Worm (Caenorhabditis elegans) whole organism, L4/young adult: Measurements from ENCODE around the gene T03D8.6.
A peak's percentile ranks its signal among the peaks of the same experiment; 100 is the strongest.

Source experiments
- W03F9.2 ChIP-seq: fragments of 150-350 bp; optimal IDR thresholded peaks from 2 replicates; lab custom pipeline; 2014; ENCODE audit warnings: missing biosample characterization, missing genetic modification characterization
- dao-5 ChIP-seq: sonication (generic microtip); optimal IDR thresholded peaks from 2 replicates; lab custom pipeline; 2016; ENCODE audit warnings: missing genotype, missing genetic modification characterization, moderate library complexity, missing compliant biosample characterization
- him-1 ChIP-seq: sonication (generic microtip); optimal IDR thresholded peaks from 2 replicates; lab custom pipeline; 2016; ENCODE audit warnings: missing genotype, missing genetic modification reagents, missing genetic modification characterization, missing compliant biosample characterization

T03D8.6 gene

DNA sequence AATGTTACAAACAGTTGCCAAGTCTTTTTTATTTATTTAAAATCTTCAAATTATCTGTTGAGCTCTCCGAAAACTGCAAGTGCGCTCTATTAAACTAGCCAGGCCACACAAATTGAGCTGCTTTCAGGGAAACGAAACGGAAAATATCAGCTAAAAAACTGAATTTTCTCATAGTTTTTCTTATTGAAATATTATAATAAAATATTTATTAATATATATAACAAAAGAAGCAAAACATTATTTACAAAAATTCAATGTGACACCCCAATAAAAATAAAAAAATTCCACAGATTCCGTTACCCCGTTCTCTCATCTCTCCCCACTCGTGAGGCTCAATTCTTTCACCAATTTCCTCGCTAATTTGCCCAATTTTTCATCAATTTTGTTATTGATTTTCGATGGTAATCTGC, 12.4 kb upstream of the T03D8.6 start:
- no peak for TF ChIP-seq dao-5 (tag; lab: Kevin White, UChicago)
- no peak for TF ChIP-seq W03F9.2 (tag; lab: Kevin White, UChicago)

DNA sequence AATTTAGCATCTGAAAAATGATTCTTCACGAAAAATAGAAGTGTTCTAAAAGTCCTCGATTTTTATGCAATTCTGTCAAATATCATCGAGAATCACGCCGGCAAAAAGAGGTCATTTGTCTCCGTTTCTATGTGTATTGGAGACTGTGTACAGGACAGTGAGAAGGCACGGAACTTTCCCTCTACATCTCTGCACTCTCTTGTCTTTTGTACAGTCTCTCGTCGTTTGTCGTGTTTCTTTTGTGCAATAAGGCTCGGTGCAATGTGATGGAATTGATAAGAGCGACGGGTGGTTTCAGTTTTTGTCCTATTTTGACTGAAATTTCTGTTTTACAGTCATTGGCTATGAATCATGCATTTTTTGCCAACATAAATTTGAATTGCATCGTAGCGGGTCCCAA, 11.7 kb upstream of the T03D8.6 start:
- TF ChIP-seq W03F9.2 (tag; lab: Kevin White, UChicago) (no peak), him-1 (tag; lab: Kevin White, UChicago) (no peak), dao-5 (tag; lab: Kevin White, UChicago) (no peak)

DNA sequence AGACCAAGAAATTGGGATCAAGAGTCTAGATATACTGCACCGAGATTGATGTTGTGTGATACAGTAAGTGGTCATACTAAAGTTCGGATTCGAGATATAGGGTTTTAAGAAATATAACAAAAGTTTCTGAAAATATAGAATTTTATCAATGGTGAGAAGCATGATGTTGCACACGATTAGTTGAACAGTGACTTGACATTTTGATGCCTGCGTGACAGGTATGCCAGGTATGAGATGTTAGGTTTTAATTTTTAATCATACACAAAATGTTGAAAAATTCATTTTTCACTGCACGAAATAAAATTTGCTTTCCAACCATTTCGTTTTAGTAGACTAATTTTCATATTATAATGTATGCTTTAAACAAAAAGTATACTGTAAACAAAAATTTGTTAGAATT, 10.3 kb upstream of the T03D8.6 start:
- no peak for TF ChIP-seq W03F9.2 (tag; lab: Kevin White, UChicago)
- TF ChIP-seq him-1 (tag; lab: Kevin White, UChicago): no peak
- no peak for TF ChIP-seq dao-5 (tag; lab: Kevin White, UChicago)

DNA sequence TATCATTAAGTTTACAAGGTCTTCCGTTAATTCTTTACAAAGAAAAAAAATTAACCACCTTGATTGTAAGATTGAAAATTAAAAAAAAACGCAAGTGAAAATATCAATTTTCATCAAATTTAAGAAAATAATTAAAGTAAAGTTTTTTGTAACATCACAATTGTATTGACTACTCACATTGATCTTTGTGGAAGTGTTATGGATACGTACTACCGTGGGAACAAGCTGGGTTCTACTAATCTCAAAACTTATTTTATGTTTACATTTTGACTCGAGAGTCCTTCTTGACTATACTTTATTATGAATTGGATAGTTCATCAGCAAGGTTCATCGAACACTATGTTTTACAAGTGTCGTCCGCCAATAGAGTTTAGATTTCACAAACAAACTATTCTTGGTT, 9.4 kb upstream of the T03D8.6 start, which contains the start of gene num-1:
num-1 (plus strand) TSS at position 301 of the 400 bp plus-strand sequence.
- no peak for TF ChIP-seq W03F9.2 (tag; lab: Kevin White, UChicago)
- TF ChIP-seq dao-5 (tag; lab: Kevin White, UChicago): no peak
- no peak for TF ChIP-seq him-1 (tag; lab: Kevin White, UChicago)

DNA sequence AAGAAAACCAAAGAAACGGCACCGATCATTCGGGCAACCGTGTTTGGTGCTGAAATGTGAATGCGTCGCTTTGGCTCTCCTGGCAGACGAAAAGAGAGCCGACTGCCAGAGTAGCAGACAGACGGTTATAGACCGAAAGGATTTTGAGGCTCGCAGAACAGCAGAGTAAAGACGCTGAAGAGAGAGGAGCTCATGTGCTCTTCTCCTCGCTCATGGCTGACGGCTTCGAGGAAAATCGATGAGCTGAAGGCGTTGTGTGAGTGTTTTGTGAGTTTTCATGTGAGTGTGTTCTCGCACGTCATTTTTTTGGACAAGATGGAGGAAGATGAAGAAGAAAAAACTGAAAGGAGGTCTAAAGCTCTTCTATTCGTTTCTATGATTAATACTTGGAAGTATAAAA, 8.7 kb upstream of the T03D8.6 start, which contains the start of gene sbt-1:
sbt-1 (minus strand) TSS at position 62 of the 400 bp plus-strand sequence.
- no peak for TF ChIP-seq W03F9.2 (tag; lab: Kevin White, UChicago)
- TF ChIP-seq him-1 (tag; lab: Kevin White, UChicago): peak; percentile 40
- no peak for TF ChIP-seq dao-5 (tag; lab: Kevin White, UChicago)

DNA sequence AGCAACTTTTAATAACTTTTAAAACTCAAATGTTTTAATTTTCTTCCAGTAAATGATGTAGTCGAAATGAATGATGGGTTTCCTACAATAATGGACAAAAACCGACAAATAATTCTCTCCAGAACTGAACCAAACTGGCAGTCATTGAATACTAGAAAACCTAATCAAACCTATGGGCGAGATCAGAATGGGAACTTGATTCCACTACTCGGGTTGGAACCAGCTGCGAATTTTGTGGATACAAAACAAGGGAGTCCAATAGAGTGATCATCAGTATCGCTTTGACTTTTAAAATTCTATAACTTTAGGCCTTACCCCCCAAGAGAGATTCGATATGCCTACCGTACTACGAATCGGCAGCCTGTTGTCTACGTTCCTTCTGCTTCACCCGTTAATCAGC, 6.5 kb upstream of the T03D8.6 start:
- no peak for TF ChIP-seq W03F9.2 (tag; lab: Kevin White, UChicago)
- no peak for TF ChIP-seq dao-5 (tag; lab: Kevin White, UChicago)
- no peak for TF ChIP-seq him-1 (tag; lab: Kevin White, UChicago)

DNA sequence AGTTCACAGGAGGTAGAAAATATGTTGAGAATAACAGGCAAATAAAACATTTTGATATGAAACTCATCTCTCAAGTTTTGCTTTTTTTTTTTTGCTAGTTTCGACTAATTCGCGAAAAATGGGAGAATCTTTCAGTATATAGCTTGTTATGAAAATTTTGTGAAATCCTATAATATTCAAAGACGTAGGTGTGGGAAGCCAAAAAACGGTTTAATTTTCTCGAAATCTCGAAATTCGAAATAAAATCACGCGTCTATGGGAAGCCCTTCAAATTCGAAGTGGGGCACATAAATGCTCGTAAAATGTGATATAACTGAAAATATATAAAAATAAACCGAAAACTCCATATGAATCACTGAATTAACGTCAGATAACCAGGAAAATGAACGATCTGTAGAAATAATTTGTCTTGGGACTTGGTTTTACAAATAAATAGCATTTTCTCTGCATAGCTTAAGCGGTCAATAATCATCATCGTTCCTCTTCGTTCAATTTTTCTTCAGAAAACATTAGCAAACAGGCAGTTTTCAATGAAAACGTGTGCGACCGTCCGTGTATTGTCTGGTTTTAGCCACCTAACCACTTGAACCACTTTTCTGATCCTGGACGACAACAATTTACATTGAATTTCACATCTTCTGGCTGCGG, 5.0 kb upstream of the T03D8.6 start, which contains the start of the genes gcy-22 and grl-14:
gcy-22 (minus strand) TSS at position 101 of the 648 bp plus-strand sequence.
grl-14 (plus strand) TSS at position 598 of the 648 bp plus-strand sequence.
- TF ChIP-seq dao-5 (tag; lab: Kevin White, UChicago) (no peak), him-1 (tag; lab: Kevin White, UChicago) (no peak), W03F9.2 (tag; lab: Kevin White, UChicago) (no peak)

DNA sequence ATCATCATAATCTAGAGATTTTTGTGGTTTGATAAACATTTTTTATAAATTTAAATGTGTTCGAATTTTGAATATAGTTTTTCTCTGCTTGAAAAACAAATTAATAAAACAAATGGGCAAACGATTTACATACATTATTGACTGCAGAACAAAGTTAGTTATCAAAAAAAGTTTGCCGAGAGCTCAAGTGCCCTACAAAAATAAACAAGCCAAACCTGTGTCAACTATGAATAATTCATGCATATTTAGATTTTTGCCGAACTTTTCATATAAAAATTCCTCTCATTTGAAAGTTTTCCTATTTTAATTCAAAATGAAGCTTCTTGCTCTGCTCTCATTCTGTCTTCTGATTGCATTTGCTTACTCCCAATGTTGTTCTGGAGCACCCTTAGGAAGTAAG, 4.3 kb downstream of the T03D8.6 start, which contains the start of gene sshk-1:
sshk-1 (plus strand) TSS at position 301 of the 400 bp plus-strand sequence.
- no peak for TF ChIP-seq W03F9.2 (tag; lab: Kevin White, UChicago)
- no peak for TF ChIP-seq him-1 (tag; lab: Kevin White, UChicago)
- no peak for TF ChIP-seq dao-5 (tag; lab: Kevin White, UChicago)

DNA sequence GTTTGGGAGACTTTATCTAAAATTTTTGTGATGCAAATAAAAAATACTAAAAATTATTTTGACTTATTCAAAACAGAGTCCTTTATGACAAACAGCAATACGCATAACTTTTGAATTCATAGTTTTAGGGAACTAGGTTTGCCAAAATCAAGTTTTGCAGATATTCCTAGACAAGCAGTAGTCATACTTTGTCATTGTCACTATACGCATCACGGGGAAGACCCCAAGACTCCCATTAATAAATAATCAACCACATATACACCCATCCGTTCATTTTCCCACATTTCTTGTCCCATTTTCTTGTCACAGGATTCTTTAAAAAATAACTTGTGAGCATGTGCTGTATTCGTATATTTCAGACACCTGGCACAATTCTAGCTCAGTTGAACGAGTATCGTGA, 5.7 kb downstream of the T03D8.6 start, which contains the start of gene Y44A6D.7:
Y44A6D.7 (plus strand) TSS at position 301 of the 400 bp plus-strand sequence.
- no peak for TF ChIP-seq W03F9.2 (tag; lab: Kevin White, UChicago)
- TF ChIP-seq him-1 (tag; lab: Kevin White, UChicago): no peak

DNA sequence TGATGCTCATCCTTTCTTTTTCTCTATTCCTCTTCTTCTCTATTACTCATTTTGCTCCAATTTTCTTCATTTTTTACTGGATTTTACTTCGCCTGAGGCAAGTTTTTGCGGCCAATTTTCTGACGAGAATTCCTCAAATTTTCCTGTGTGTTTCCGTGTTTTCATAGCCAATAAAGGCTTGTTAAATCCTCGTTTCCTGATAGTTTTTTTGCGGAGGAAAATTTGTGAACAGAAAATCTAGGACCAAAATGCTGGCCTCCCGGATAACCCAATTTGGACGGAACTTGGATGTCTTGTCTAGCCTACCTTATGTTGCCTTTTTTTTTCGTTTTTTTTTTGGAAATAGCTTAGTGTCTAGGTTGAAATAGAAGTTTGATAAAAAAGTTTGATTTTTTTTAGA, 6.5 kb downstream of the T03D8.6 start:
- TF ChIP-seq W03F9.2 (tag; lab: Kevin White, UChicago): no peak
- TF ChIP-seq dao-5 (tag; lab: Kevin White, UChicago): no peak
- no peak for TF ChIP-seq him-1 (tag; lab: Kevin White, UChicago)

DNA sequence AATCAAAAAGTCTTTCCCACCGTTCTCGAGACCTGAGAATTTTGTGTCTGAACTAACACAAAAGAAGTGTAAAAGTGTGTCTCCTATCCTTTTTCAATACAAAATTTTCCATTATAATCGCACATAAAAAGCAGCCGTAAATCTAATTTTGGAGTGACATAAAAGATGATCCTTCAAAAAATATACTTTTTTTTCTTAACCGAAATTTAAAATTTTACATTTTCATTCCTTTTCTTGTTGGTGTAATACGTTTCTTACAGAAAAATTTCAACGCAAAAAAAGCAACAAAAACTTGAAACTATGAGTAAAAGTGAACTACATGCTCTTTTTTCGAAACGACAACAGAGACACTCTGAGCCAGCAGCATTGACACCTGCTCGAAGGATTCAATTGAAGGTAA, 13.1 kb downstream of the T03D8.6 start, which contains the start of gene Y44A6D.6:
Y44A6D.6 (plus strand) TSS at position 301 of the 400 bp plus-strand sequence.
- no peak for TF ChIP-seq him-1 (tag; lab: Kevin White, UChicago)
- no peak for TF ChIP-seq dao-5 (tag; lab: Kevin White, UChicago)
- TF ChIP-seq W03F9.2 (tag; lab: Kevin White, UChicago): no peak

DNA sequence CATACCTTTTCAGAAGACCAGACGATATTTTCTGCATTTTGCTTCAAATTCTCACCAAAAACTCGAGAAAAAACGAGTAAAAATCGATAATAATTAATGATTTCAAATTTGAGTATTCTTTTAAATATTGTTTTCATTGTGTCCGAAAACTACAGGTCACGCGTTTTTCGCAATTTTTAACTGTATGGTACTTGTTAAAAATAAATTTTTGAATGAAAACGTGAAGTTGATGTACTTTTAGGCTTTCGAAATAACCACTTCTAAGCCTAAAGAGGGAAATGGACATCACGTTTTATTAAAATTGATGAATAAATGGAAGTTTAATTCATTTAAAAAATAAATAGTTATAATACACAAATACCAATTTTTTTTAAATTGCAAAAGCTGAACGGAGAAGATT, 17.2 kb downstream of the T03D8.6 start, which contains the start of gene Y44A6D.5:
Y44A6D.5 (minus strand) TSS at position 101 of the 400 bp plus-strand sequence.
- TF ChIP-seq him-1 (tag; lab: Kevin White, UChicago) (no peak), dao-5 (tag; lab: Kevin White, UChicago) (no peak), W03F9.2 (tag; lab: Kevin White, UChicago) (no peak)

DNA sequence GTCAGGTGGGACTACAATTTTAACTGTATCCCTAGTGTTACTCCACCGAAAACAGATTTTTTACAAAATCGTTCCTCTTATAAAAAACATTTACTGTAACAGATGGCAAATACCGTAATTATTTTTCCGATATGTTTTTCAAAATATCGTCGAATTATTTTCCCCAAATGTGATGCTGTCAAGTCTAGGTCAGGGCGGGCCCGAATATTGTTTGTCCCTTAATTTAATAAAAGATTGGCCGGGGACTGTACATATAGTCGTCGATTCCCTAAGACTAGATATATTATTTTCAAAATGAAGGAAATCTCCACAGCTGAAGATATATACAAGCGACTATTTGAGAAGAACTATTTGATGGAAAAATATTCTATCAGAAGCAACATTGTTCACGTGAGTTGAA, 22.2 kb downstream of the T03D8.6 start, which contains the start of gene sdf-9:
sdf-9 (plus strand) TSS at position 301 of the 400 bp plus-strand sequence.
- no peak for TF ChIP-seq him-1 (tag; lab: Kevin White, UChicago)
- no peak for TF ChIP-seq dao-5 (tag; lab: Kevin White, UChicago)

DNA sequence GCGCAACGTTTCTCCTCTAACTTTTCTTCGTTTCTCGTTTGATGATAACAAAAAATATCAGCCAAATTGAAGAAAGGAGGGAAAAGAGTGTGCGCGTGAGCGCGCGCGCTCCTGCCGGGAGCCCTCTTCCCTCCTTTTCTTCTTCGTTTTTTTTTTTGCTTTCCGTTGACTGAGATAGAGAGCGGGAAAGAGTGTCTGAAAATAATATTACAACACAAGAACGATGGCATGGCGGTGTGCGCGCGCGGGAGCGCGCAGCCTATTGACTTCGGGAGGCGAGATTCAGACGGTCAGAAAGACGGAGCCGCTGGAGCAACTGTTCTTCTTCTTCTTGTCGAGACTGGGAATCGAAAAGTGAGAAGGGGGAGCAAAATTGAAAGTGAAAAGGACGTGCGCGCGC, 26.4 kb downstream of the T03D8.6 start:
- TF ChIP-seq him-1 (tag; lab: Kevin White, UChicago) (no peak), W03F9.2 (tag; lab: Kevin White, UChicago) (no peak), dao-5 (tag; lab: Kevin White, UChicago) (no peak)
